Fruit fly (Drosophila melanogaster) whole organism, embryonic: ENCODE data around the gene Rfx.
A peak's percentile ranks its signal among the peaks of the same experiment; 100 is the strongest.

ENCODE experiments used
- Antp ChIP-seq: fragments of 200-800 bp; sonication (Bioruptor generic); optimal IDR thresholded peaks from 3 replicates; lab custom pipeline; 2016; ENCODE audit warnings: missing biosample characterization, missing genetic modification characterization
- Atf-2 ChIP-seq: fragments of 200-800 bp; sonication (Bioruptor generic); optimal IDR thresholded peaks from 2 replicates; lab custom pipeline; 2016; ENCODE audit warnings: missing biosample characterization, missing genetic modification characterization
- CG10462 ChIP-seq: fragments of 200-800 bp; sonication (Bioruptor generic); optimal IDR thresholded peaks from 2 replicates; lab custom pipeline; 2016; ENCODE audit warnings: missing biosample characterization, missing genetic modification characterization
- CG10543 ChIP-seq: fragments of 200-800 bp; sonication (Bioruptor generic); optimal IDR thresholded peaks from 3 replicates; lab custom pipeline; 2017; ENCODE audit warnings: missing biosample characterization, mild to moderate bottlenecking, missing genetic modification characterization, moderate library complexity
- CG11398 ChIP-seq: fragments of 200-800 bp; sonication (Bioruptor generic); optimal IDR thresholded peaks from 2 replicates; lab custom pipeline; 2016; ENCODE audit warnings: missing biosample characterization, missing genetic modification characterization
- CG11456 ChIP-seq: fragments of 200-800 bp; sonication (Bioruptor generic); IDR thresholded peaks from 3 replicates; pipeline ENCODE4 v1.3.6; 2022; ENCODE audit warnings: missing biosample characterization, missing genetic modification characterization
- CG12071 ChIP-seq: fragments of 200-800 bp; sonication (Bioruptor generic); optimal IDR thresholded peaks from 3 replicates; lab custom pipeline; 2018; ENCODE audit warnings: missing biosample characterization, mild to moderate bottlenecking, missing genetic modification characterization
- CG12744 ChIP-seq: fragments of 200-800 bp; sonication (Bioruptor generic); optimal IDR thresholded peaks from 2 replicates; lab custom pipeline; 2016; ENCODE audit warnings: missing biosample characterization, missing genetic modification characterization
- CG14667 ChIP-seq: fragments of 200-800 bp; sonication (Bioruptor generic); IDR thresholded peaks from 2 replicates; pipeline ENCODE4 v1.3.6; 2022; ENCODE audit warnings: missing biosample characterization, missing genetic modification characterization
- CG14860 ChIP-seq: fragments of 200-800 bp; sonication (Bioruptor generic); IDR thresholded peaks from 3 replicates; pipeline ENCODE4 v1.3.6; 2022; ENCODE audit warnings: missing biosample characterization, missing genetic modification characterization; ENCODE audit not compliant: partially characterized antibody
- CG1647 ChIP-seq: fragments of 200-800 bp; sonication (Bioruptor generic); optimal IDR thresholded peaks from 3 replicates; lab custom pipeline; 2016; ENCODE audit warnings: missing biosample characterization, missing genetic modification characterization
- CG16863 ChIP-seq: fragments of 200-800 bp; sonication (Bioruptor generic); optimal IDR thresholded peaks from 3 replicates; lab custom pipeline; 2016; ENCODE audit warnings: missing biosample characterization, missing genetic modification characterization
- CG17612 ChIP-seq: fragments of 200-800 bp; sonication (Bioruptor generic); IDR thresholded peaks from 2 replicates; pipeline ENCODE4 v1.3.6; 2022; ENCODE audit warnings: missing biosample characterization, missing genetic modification characterization
- CG17912 ChIP-seq: fragments of 200-800 bp; sonication (Bioruptor generic); optimal IDR thresholded peaks from 2 replicates; lab custom pipeline; 2018; ENCODE audit warnings: missing biosample characterization, mild to moderate bottlenecking, missing genetic modification characterization
- CG18599 ChIP-seq: fragments of 200-800 bp; sonication (Bioruptor generic); optimal IDR thresholded peaks from 3 replicates; lab custom pipeline; 2017; ENCODE audit warnings: missing biosample characterization, missing genetic modification characterization, mild to moderate bottlenecking, moderate library complexity, missing genetic modification reagents
- CG33557 ChIP-seq: fragments of 200-800 bp; sonication (Bioruptor generic); optimal IDR thresholded peaks from 2 replicates; lab custom pipeline; 2019; ENCODE audit warnings: missing biosample characterization, mild to moderate bottlenecking, missing genetic modification characterization, moderate library complexity
- CG3726 ChIP-seq: fragments of 200-800 bp; sonication (Bioruptor generic); IDR thresholded peaks from 3 replicates; pipeline ENCODE4, ENCODE4 v1.3.6; 2022; ENCODE audit warnings: missing biosample characterization, missing genetic modification characterization
- CG3838 ChIP-seq: fragments of 200-800 bp; sonication (Bioruptor generic); optimal IDR thresholded peaks from 3 replicates; lab custom pipeline; 2016; ENCODE audit warnings: missing biosample characterization, missing genetic modification characterization
- CG3995 ChIP-seq: fragments of 200-800 bp; sonication (Bioruptor generic); optimal IDR thresholded peaks from 3 replicates; lab custom pipeline; 2016; ENCODE audit warnings: missing biosample characterization, missing genetic modification characterization
- CG4328 ChIP-seq: fragments of 200-800 bp; sonication (Bioruptor generic); optimal IDR thresholded peaks from 3 replicates; lab custom pipeline; 2017; ENCODE audit warnings: missing biosample characterization, missing genetic modification reagents, missing genetic modification characterization
- CG7372 ChIP-seq: fragments of 200-800 bp; sonication (Bioruptor generic); IDR thresholded peaks from 2 replicates; pipeline ENCODE4 v1.3.6; 2022; ENCODE audit warnings: missing biosample characterization, missing genetic modification characterization
- CG7987 ChIP-seq: fragments of 200-800 bp; sonication (Bioruptor generic); optimal IDR thresholded peaks from 2 replicates; lab custom pipeline; 2018; ENCODE audit warnings: missing biosample characterization, mild to moderate bottlenecking, missing genetic modification characterization, moderate library complexity
- CG9215 ChIP-seq: fragments of 200-800 bp; sonication (Bioruptor generic); IDR thresholded peaks from 2 replicates; pipeline ENCODE4 v1.3.6; 2022; ENCODE audit warnings: missing biosample characterization, missing genetic modification characterization
- D ChIP-seq, 2 experiments: fragments of 200-800 bp in 1 of 2; fragments of >200 bp in 1 of 2; sonication (Bioruptor generic) in 1 of 2; optimal IDR thresholded peaks; 2 replicates in 1 of 2; 3 replicates in 1 of 2; lab custom pipeline; 2017; ENCODE audit warnings: mild to moderate bottlenecking in 1 of 2, missing biosample characterization in 1 of 2, missing genetic modification characterization in 1 of 2, missing genetic modification reagents in 1 of 2
- Dll ChIP-seq: fragments of 200-800 bp; sonication (Bioruptor generic); IDR thresholded peaks from 4 replicates; pipeline ENCODE4 v1.3.6; 2022; ENCODE audit warnings: missing biosample characterization, missing genetic modification characterization; ENCODE audit not compliant: partially characterized antibody
- HmgD ChIP-seq: fragments of 200-800 bp; sonication (Bioruptor generic); optimal IDR thresholded peaks from 3 replicates; lab custom pipeline; 2016; ENCODE audit warnings: missing biosample characterization, missing genetic modification characterization
- HmgZ ChIP-seq: fragments of 200-800 bp; sonication (Bioruptor generic); optimal IDR thresholded peaks from 2 replicates; lab custom pipeline; 2018; ENCODE audit warnings: missing biosample characterization, mild to moderate bottlenecking, missing genetic modification characterization
- Neu2 ChIP-seq: fragments of 200-800 bp; sonication (Bioruptor generic); optimal IDR thresholded peaks from 3 replicates; lab custom pipeline; 2016; ENCODE audit warnings: missing biosample characterization, missing genetic modification characterization, borderline replicate concordance
- Nf-YB ChIP-seq: fragments of 200-800 bp; sonication (Bioruptor generic); optimal IDR thresholded peaks from 3 replicates; lab custom pipeline; 2019; ENCODE audit warnings: missing biosample characterization, mild to moderate bottlenecking, missing genetic modification characterization, moderate library complexity
- Nf-YC ChIP-seq: fragments of 200-800 bp; optimal IDR thresholded peaks from 3 replicates; lab custom pipeline; 2019; ENCODE audit warnings: missing biosample characterization, mild to moderate bottlenecking, missing genetic modification characterization, moderate library complexity
- Pdp1 ChIP-seq, 2 experiments: fragments of 200-800 bp; sonication (Bioruptor generic); optimal IDR thresholded peaks; 3 replicates each; lab custom pipeline; 2016; ENCODE audit warnings: missing biosample characterization in 2 of 2, missing genetic modification characterization in 2 of 2, mild to moderate bottlenecking in 1 of 2, moderate library complexity in 1 of 2
- Stat92E ChIP-seq, 3 experiments: fragments of >200 bp in 2 of 3; fragments of 200-800 bp in 1 of 3; sonication (Bioruptor generic) in 1 of 3; optimal IDR thresholded peaks; 2 replicates each; lab custom pipeline; 2017 to 2019; ENCODE audit warnings: missing biosample characterization in 3 of 3, missing genetic modification characterization in 3 of 3, mild to moderate bottlenecking in 1 of 3, moderate library complexity in 1 of 3
- Vsx1 ChIP-seq: fragments of 200-800 bp; sonication (Bioruptor generic); optimal IDR thresholded peaks from 2 replicates; lab custom pipeline; 2017; ENCODE audit warnings: missing biosample characterization, mild to moderate bottlenecking, missing genetic modification characterization, missing genetic modification reagents
- ab ChIP-seq: fragments of 200-800 bp; sonication (Bioruptor generic); optimal IDR thresholded peaks from 2 replicates; lab custom pipeline; 2016; ENCODE audit warnings: missing biosample characterization, missing genetic modification characterization
- ato ChIP-seq: fragments of 200-800 bp; sonication (Bioruptor generic); IDR thresholded peaks from 2 replicates; pipeline ENCODE4 v1.3.6; 2022; ENCODE audit warnings: missing biosample characterization, missing genetic modification characterization; ENCODE audit not compliant: partially characterized antibody
- cas ChIP-seq: fragments of 200-800 bp; sonication (Bioruptor generic); IDR thresholded peaks from 2 replicates; pipeline ENCODE4 v1.3.6; 2022; ENCODE audit warnings: missing biosample characterization, missing genetic modification characterization
- dimm ChIP-seq: fragments of 200-800 bp; sonication (Bioruptor generic); IDR thresholded peaks from 2 replicates; pipeline ENCODE4 v1.3.6; 2022; ENCODE audit warnings: missing biosample characterization, missing genetic modification characterization
- emc ChIP-seq: fragments of 200-800 bp; sonication (Bioruptor generic); optimal IDR thresholded peaks from 2 replicates; lab custom pipeline; 2016; ENCODE audit warnings: missing biosample characterization, missing genetic modification characterization
- eyg ChIP-seq: fragments of 200-800 bp; sonication (Bioruptor generic); optimal IDR thresholded peaks from 3 replicates; lab custom pipeline; 2016; ENCODE audit warnings: missing biosample characterization, missing genetic modification characterization
- fd3F ChIP-seq: fragments of 200-800 bp; sonication (Bioruptor generic); optimal IDR thresholded peaks from 2 replicates; lab custom pipeline; 2018; ENCODE audit warnings: missing biosample characterization, mild to moderate bottlenecking, missing genetic modification characterization, moderate library complexity
- hb ChIP-seq: fragments of 200-800 bp; sonication (Bioruptor generic); IDR thresholded peaks from 3 replicates; pipeline ENCODE4 v1.3.6; 2022; ENCODE audit warnings: missing biosample characterization, missing genetic modification characterization; ENCODE audit not compliant: partially characterized antibody
- klu ChIP-seq: fragments of 200-800 bp; sonication (Bioruptor generic); IDR thresholded peaks from 2 replicates; pipeline ENCODE4 v1.3.6; 2022; ENCODE audit warnings: missing biosample characterization, missing genetic modification characterization
- sc ChIP-seq, 3 experiments: fragments of >200 bp in 2 of 3; fragments of 200-800 bp in 1 of 3; sonication (Bioruptor generic) in 1 of 3; optimal IDR thresholded peaks; 2 replicates in 2 of 3; 3 replicates in 1 of 3; lab custom pipeline; 2017; ENCODE audit warnings: mild to moderate bottlenecking in 1 of 3, missing biosample characterization in 1 of 3, missing genetic modification characterization in 1 of 3, missing genetic modification reagents in 1 of 3
- stwl ChIP-seq: fragments of 200-800 bp; sonication (Bioruptor generic); optimal IDR thresholded peaks from 3 replicates; lab custom pipeline; 2018; ENCODE audit warnings: missing biosample characterization, mild to moderate bottlenecking, missing genetic modification characterization, moderate library complexity
- ttk ChIP-seq: fragments of 200-800 bp; sonication (Bioruptor generic); IDR thresholded peaks from 2 replicates; pipeline ENCODE4 v2.1.2; 2022; ENCODE audit warnings: missing biosample characterization, missing genetic modification characterization
- usp ChIP-seq: fragments of >200 bp; optimal IDR thresholded peaks from 2 replicates; lab custom pipeline; 2017; ENCODE audit warnings: missing biosample characterization, missing genetic modification characterization
- vvl ChIP-seq: fragments of 200-800 bp; sonication (Bioruptor generic); IDR thresholded peaks from 2 replicates; pipeline ENCODE4 v1.3.6; 2022; ENCODE audit warnings: missing biosample characterization, missing genetic modification characterization

The Rfx gene

dm6 chr3R:10393654-10394367 is 15.9 kb upstream of the Rfx start (continued):
- TF ChIP-seq Vsx1 (GFP tag; lab: Kevin White, UChicago) (no peak), cas (GFP tag; lab: Robert Waterston, UW) (peak; percentile 50; the same call in 1 of the 2 replicates), usp (no peak), ab (GFP tag; lab: Kevin White, UChicago) (no peak), dimm (GFP tag; lab: Robert Waterston, UW) (peak; percentile 62), ato (GFP tag; lab: Robert Waterston, UW) (no peak), CG33557 (GFP tag; lab: Kevin White, UChicago) (no peak), CG3838 (GFP tag; lab: Kevin White, UChicago) (peak; percentile 71), CG3726 (GFP tag; lab: Robert Waterston, UW) (peak; percentile 67; the same call in 2 of the 3 replicates), D (optimal IDR thresholded peaks at IDR 0.05; lab: Kevin White, UChicago) (no peak), D (GFP tag; optimal IDR thresholded peaks at IDR 0.05; lab: Kevin White, UChicago) (peak; percentile 45), CG17612 (GFP tag; lab: Robert Waterston, UW) (peak; percentile 14; the same call in 1 of the 2 replicates), CG11456 (GFP tag; lab: Robert Waterston, UW) (peak; percentile 80; the same call in 2 of the 3 replicates), CG1647 (GFP tag; lab: Kevin White, UChicago) (peak; percentile 52), fd3F (GFP tag; lab: Kevin White, UChicago) (peak; percentile 87), CG12071 (peak; percentile 86), vvl (GFP tag; lab: Robert Waterston, UW) (peak; percentile 91), CG10462 (GFP tag; lab: Kevin White, UChicago) (peak; percentile 70), CG16863 (GFP tag; lab: Kevin White, UChicago) (peak; percentile 37), CG17912 (GFP tag; lab: Kevin White, UChicago) (no peak), CG3995 (no peak), klu (GFP tag; lab: Robert Waterston, UW) (no peak), CG18599 (peak; percentile 62), eyg (GFP tag; lab: Kevin White, UChicago) (peak; percentile 43), Nf-YC (tag; lab: Kevin White, UChicago) (peak; percentile 55), CG11398 (GFP tag; lab: Kevin White, UChicago) (peak; percentile 68), CG7372 (GFP tag; lab: Robert Waterston, UW) (peak; percentile 82), Atf-2 (GFP tag; lab: Kevin White, UChicago) (peak; percentile 73), Nf-YB (GFP tag; lab: Kevin White, UChicago) (peak; percentile 57), HmgD (GFP tag; lab: Kevin White, UChicago) (no peak), Antp (peak; percentile 46), ttk (GFP tag; lab: Robert Waterston, UW) (peak; percentile 80), HmgZ (tag; lab: Kevin White, UChicago) (peak; percentile 59), sc (optimal IDR thresholded peaks at IDR 0.05; lab: Kevin White, UChicago) (no peak), sc (GFP tag; optimal IDR thresholded peaks at IDR 0.05; lab: Kevin White, UChicago) (peak; percentile 66), CG4328 (no peak), emc (GFP tag; lab: Kevin White, UChicago) (peak; percentile 71), CG14667 (GFP tag; lab: Robert Waterston, UW) (peak; percentile 63), stwl (tag; lab: Kevin White, UChicago) (no peak), CG7987 (no peak), Pdp1 (GFP tag; optimal IDR thresholded peaks at IDR 0.05; lab: Kevin White, UChicago) (peak; percentile 56 to 94), CG14860 (GFP tag; lab: Robert Waterston, UW) (no peak), Neu2 (GFP tag; lab: Kevin White, UChicago) (no peak), Dll (GFP tag; lab: Robert Waterston, UW) (no peak), CG9215 (peak; percentile 43; the same call in 1 of the 2 replicates), hb (GFP tag; lab: Robert Waterston, UW) (no peak), CG12744 (GFP tag; lab: Kevin White, UChicago) (peak; percentile 86), CG10543 (GFP tag; lab: Kevin White, UChicago) (peak; percentile 84), Stat92E (GFP tag; optimal IDR thresholded peaks at IDR 0.05; lab: Kevin White, UChicago) (no peak)
